Worm (Caenorhabditis elegans) whole organism, L3 larva: ENCODE measurements around the gene fbxa-181.

Source experiments
- R02D3.7 ChIP-seq: fragments of 150-350 bp; optimal IDR thresholded peaks from 2 replicates; lab custom pipeline; 2014; ENCODE audit warnings: missing biosample characterization, missing genetic modification characterization
- ZK546.5 ChIP-seq: sonication (generic microtip); optimal IDR thresholded peaks from 2 replicates; lab custom pipeline; 2017; ENCODE audit warnings: missing biosample characterization, missing genetic modification characterization
- ceh-16 ChIP-seq: sonication (generic microtip); optimal IDR thresholded peaks from 2 replicates; lab custom pipeline; 2017; ENCODE audit warnings: missing biosample characterization, missing genetic modification characterization
- ceh-28 ChIP-seq: fragments of 150-350 bp; optimal IDR thresholded peaks from 2 replicates; lab custom pipeline; 2014; ENCODE audit warnings: missing biosample characterization, missing genetic modification reagents, missing genetic modification characterization
- ceh-82 ChIP-seq: fragments of 150-350 bp; optimal IDR thresholded peaks from 2 replicates; lab custom pipeline; 2014; ENCODE audit warnings: missing biosample characterization, missing genetic modification characterization
- ceh-9 ChIP-seq: sonication (generic microtip); optimal IDR thresholded peaks from 2 replicates; lab custom pipeline; 2018; ENCODE audit warnings: missing biosample characterization, missing genetic modification characterization
- egl-5 ChIP-seq: fragments of 150-350 bp; optimal IDR thresholded peaks from 2 replicates; lab custom pipeline; 2017; ENCODE audit warnings: missing biosample characterization, missing genetic modification reagents, missing genetic modification characterization, inconsistent platforms
- elt-2 ChIP-seq: sonication (generic microtip); optimal IDR thresholded peaks from 2 replicates; lab custom pipeline; 2016; ENCODE audit warnings: missing genetic modification reagents, mild to moderate bottlenecking, missing genetic modification characterization, missing compliant biosample characterization
- eor-1 ChIP-seq, 2 experiments: fragments of 150-350 bp; optimal IDR thresholded peaks; 2 replicates each; lab custom pipeline; 2014 to 2018; ENCODE audit warnings: missing biosample characterization in 2 of 2, missing genetic modification characterization in 2 of 2
- fkh-10 ChIP-seq: sonication (generic microtip); optimal IDR thresholded peaks from 2 replicates; lab custom pipeline; 2017; ENCODE audit warnings: missing biosample characterization, missing genetic modification reagents, missing genetic modification characterization
- fkh-2 ChIP-seq: fragments of 150-350 bp; optimal IDR thresholded peaks from 2 replicates; lab custom pipeline; 2014; ENCODE audit warnings: missing biosample characterization, missing genetic modification reagents, missing genetic modification characterization
- fos-1 ChIP-seq: fragments of 150-350 bp; optimal IDR thresholded peaks from 2 replicates; lab custom pipeline; 2014; ENCODE audit warnings: missing biosample characterization, missing genetic modification characterization
- jun-1 ChIP-seq: fragments of 150-350 bp; optimal IDR thresholded peaks from 2 replicates; lab custom pipeline; 2014; ENCODE audit warnings: missing biosample characterization, missing genetic modification reagents, missing genetic modification characterization
- lin-15B ChIP-seq: fragments of 150-350 bp; optimal IDR thresholded peaks from 2 replicates; lab custom pipeline; 2014; ENCODE audit warnings: missing biosample characterization, missing genetic modification characterization
- lin-39 ChIP-seq: fragments of 150-350 bp; optimal IDR thresholded peaks from 2 replicates; lab custom pipeline; 2018; ENCODE audit warnings: missing biosample characterization, missing genetic modification reagents, missing genetic modification characterization
- lsy-12 ChIP-seq: sonication (generic microtip); optimal IDR thresholded peaks from 2 replicates; lab custom pipeline; 2016; ENCODE audit warnings: mild to moderate bottlenecking, missing genetic modification characterization, missing compliant biosample characterization
- mdl-1 ChIP-seq: fragments of 150-350 bp; optimal IDR thresholded peaks from 2 replicates; lab custom pipeline; 2014; ENCODE audit warnings: missing biosample characterization, missing genetic modification characterization
- nhr-11 ChIP-seq: fragments of 150-350 bp; optimal IDR thresholded peaks from 2 replicates; lab custom pipeline; 2014; ENCODE audit warnings: missing biosample characterization, missing genetic modification characterization
- nhr-12 ChIP-seq: fragments of 150-350 bp; optimal IDR thresholded peaks from 2 replicates; lab custom pipeline; 2014; ENCODE audit warnings: missing biosample characterization, missing genetic modification characterization
- nhr-23 ChIP-seq: fragments of 150-350 bp; optimal IDR thresholded peaks from 2 replicates; lab custom pipeline; 2014; ENCODE audit warnings: missing biosample characterization, missing genetic modification reagents, missing genetic modification characterization
- nhr-28 ChIP-seq: fragments of 150-350 bp; optimal IDR thresholded peaks from 2 replicates; lab custom pipeline; 2014; ENCODE audit warnings: missing biosample characterization, missing genetic modification characterization
- nhr-76 ChIP-seq: fragments of 150-350 bp; sonication (generic microtip); optimal IDR thresholded peaks from 5 replicates; lab custom pipeline; 2014; ENCODE audit warnings: missing biosample characterization, missing genetic modification characterization
- nhr-77 ChIP-seq: fragments of 150-350 bp; optimal IDR thresholded peaks from 2 replicates; lab custom pipeline; 2014; ENCODE audit warnings: missing biosample characterization, missing genetic modification characterization
- pha-4 ChIP-seq: fragments of 150-350 bp; optimal IDR thresholded peaks from 2 replicates; lab custom pipeline; 2014; ENCODE audit warnings: missing biosample characterization, missing genetic modification reagents, missing genetic modification characterization
- pqm-1 ChIP-seq: fragments of 150-350 bp; optimal IDR thresholded peaks from 2 replicates; lab custom pipeline; 2017; ENCODE audit warnings: missing biosample characterization, missing genetic modification characterization, inconsistent platforms
- sea-2 ChIP-seq: fragments of 150-350 bp; sonication (generic microtip); optimal IDR thresholded peaks from 4 replicates; lab custom pipeline; 2014; ENCODE audit warnings: missing biosample characterization, missing genetic modification reagents, missing genetic modification characterization
- unc-39 ChIP-seq: sonication (generic microtip); optimal IDR thresholded peaks from 4 replicates; lab custom pipeline; 2017; ENCODE audit warnings: missing biosample characterization, missing genetic modification characterization
- ztf-11 ChIP-seq: fragments of 150-350 bp; optimal IDR thresholded peaks from 2 replicates; lab custom pipeline; 2014; ENCODE audit warnings: missing biosample characterization, missing genetic modification characterization
- ztf-4 ChIP-seq: fragments of 150-350 bp; optimal IDR thresholded peaks from 2 replicates; lab custom pipeline; 2014; ENCODE audit warnings: missing biosample characterization, missing genetic modification characterization

fbxa-181 gene

DNA sequence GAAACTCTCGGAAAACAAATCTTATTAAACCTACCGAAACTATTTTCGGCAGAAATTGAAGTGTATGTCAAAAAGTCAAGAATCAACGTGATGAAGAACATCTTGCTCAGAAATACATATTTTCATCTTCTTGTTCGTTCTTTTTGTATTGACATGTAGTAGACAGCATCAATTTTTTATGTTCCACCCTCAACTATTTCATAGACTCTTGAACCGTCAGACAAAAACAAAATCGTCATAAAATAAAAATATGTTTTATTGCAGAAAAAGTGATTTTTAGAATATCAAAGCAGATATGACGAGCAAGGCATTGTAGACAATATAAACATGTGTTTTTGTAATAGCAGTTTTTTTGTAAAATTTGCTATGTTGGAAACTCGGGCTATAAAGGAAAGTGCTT lies 893 bp upstream of the fbxa-181 start, which contains the start of gene F35E12.2:
Gene F35E12.2, minus strand, starts transcription at position 101 of the 400 bp plus-strand sequence.
- TF ChIP-seq pha-4, result no peak
- no peak for TF ChIP-seq lin-39 (tag; lab: Kevin White, UChicago)
- TF ChIP-seq fos-1 (tag; lab: Kevin White, UChicago), result no peak
- TF ChIP-seq pqm-1, result no peak
- no peak for TF ChIP-seq eor-1 (tag; optimal IDR thresholded peaks at IDR 0.05; lab: Kevin White, UChicago)
- TF ChIP-seq ztf-11 (tag; lab: Kevin White, UChicago), result no peak
- no peak for TF ChIP-seq nhr-76 (tag; lab: Kevin White, UChicago)

ce11 chrV:13730762-13731161 lies 5.1 kb downstream of the fbxa-181 start, which contains the start of gene dct-17:
Gene dct-17, minus strand, starts transcription at chrV:13730784.
- TF ChIP-seq elt-2, result peak; percentile 58
- no peak for TF ChIP-seq egl-5 (tag; lab: Kevin White, UChicago)
- peak; percentile 35 for TF ChIP-seq pqm-1

- TF ChIP-seq fkh-10 (GFP tag; lab: Kevin White, UChicago) (no peak), lsy-12 (tag; lab: Kevin White, UChicago) (no peak), elt-2 (peak; percentile 36)
Measured at ce11 chrV:13736147-13736546, 10.5 kb downstream of the fbxa-181 start, which contains the start of gene F35E12.6. Gene F35E12.6, minus strand, starts transcription at chrV:13736247.

DNA sequence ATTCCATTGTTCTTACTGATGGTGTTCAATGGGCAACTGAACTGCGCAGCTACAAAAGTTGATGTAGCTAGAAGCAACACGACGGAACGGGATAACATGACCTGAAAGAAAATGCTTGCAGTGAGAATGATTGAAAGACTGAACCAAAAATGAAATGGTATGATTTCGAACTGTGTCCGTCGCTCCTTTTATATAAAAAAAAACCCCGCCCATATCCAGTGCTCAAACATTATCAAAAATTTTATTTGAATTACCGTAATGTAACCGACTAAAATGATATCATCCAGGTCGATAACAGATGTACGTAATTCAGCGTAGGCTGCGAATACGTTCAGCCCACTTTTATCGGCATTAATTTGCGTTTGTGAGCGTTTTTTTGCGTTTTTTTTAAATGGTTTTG lies 12.7 kb downstream of the fbxa-181 start, which contains the start of gene irg-5:
Gene irg-5, minus strand, starts transcription at position 101 of the 400 bp plus-strand sequence.
- TF ChIP-seq ztf-11 (tag; lab: Kevin White, UChicago), result no peak

ce11 chrV:13739901-13740300 lies 14.2 kb downstream of the fbxa-181 start:
- peak; percentile 86 for TF ChIP-seq elt-2
- no peak for TF ChIP-seq ztf-11 (tag; lab: Kevin White, UChicago)
- peak; percentile 80 for TF ChIP-seq pqm-1
- no peak for TF ChIP-seq ceh-16
- TF ChIP-seq ztf-4 (tag; lab: Kevin White, UChicago), result no peak

DNA sequence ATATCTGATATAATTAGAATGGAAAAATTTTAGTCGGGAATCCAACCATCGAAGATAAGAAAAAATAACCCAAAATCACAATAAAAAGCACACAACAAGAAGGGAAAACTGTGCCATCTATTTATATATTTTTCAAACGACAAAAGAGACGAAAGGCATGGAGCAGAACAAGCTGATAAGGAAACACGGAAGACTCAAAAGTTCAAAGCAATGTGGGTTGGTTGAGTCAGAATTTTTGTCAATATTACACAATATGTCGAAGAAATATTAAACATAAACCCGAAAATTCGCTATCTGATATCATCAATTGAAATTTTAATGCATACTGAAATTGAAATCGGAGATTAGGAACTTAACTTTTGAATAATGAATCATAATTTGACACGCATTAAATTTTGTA lies 19.2 kb downstream of the fbxa-181 start, which contains the start of gene F35E12.9:
Gene F35E12.9, minus strand, starts transcription at position 227 of the 400 bp plus-strand sequence.
- no peak for TF ChIP-seq nhr-77
- no peak for TF ChIP-seq ceh-82 (tag; lab: Kevin White, UChicago)
- peak; percentile 61 for TF ChIP-seq pha-4
- TF ChIP-seq jun-1 (tag; lab: Kevin White, UChicago), result peak; percentile 49
- TF ChIP-seq ceh-9 (tag; lab: Kevin White, UChicago), result no peak
- TF ChIP-seq nhr-23 (tag; lab: Kevin White, UChicago), result no peak
- no peak for TF ChIP-seq lsy-12 (tag; lab: Kevin White, UChicago)
- no peak for TF ChIP-seq sea-2 (GFP tag; lab: Kevin White, UChicago)
- peak; percentile 95 for TF ChIP-seq elt-2
- no peak for TF ChIP-seq R02D3.7 (tag; lab: Kevin White, UChicago)
- no peak for TF ChIP-seq lin-15B (tag; lab: Kevin White, UChicago)
- TF ChIP-seq pqm-1, result peak; percentile 94

- TF ChIP-seq unc-39 (tag; lab: Kevin White, UChicago) (no peak), fkh-2 (tag; lab: Kevin White, UChicago) (no peak), nhr-28 (tag; lab: Kevin White, UChicago) (no peak), pqm-1 (no peak), ceh-28 (no peak), ZK546.5 (tag; lab: Kevin White, UChicago) (no peak), nhr-12 (no peak), nhr-76 (tag; lab: Kevin White, UChicago) (no peak), mdl-1 (tag; lab: Kevin White, UChicago) (no peak), eor-1 (tag; optimal IDR thresholded peaks at IDR 0.05; lab: Kevin White, UChicago) (no peak), lin-15B (tag; lab: Kevin White, UChicago) (no peak), pha-4 (no peak), nhr-11 (tag; lab: Kevin White, UChicago) (no peak), elt-2 (no peak), fkh-10 (GFP tag; lab: Kevin White, UChicago) (no peak)
Measured at ce11 chrV:13748658-13749057, 23.0 kb downstream of the fbxa-181 start, which contains the start of gene F35E12.10. Gene F35E12.10, minus strand, starts transcription at chrV:13748758.
